Fruit fly (Drosophila melanogaster) whole organism, wandering third instar larva: ENCODE results near the gene Vps33B.

Experiments
- Abd-B ChIP-seq: fragments of >200 bp; optimal IDR thresholded peaks from 2 replicates; lab custom pipeline; 2017; ENCODE audit warnings: missing biosample characterization, missing genetic modification characterization
- CG32264 ChIP-seq: fragments of 200-800 bp; sonication (Bioruptor generic); optimal IDR thresholded peaks from 2 replicates; lab custom pipeline; 2016; ENCODE audit warnings: missing biosample characterization, missing genetic modification characterization
- CG9705 ChIP-seq: fragments of 200-800 bp; sonication (Bioruptor generic); optimal IDR thresholded peaks from 2 replicates; lab custom pipeline; 2018; ENCODE audit warnings: missing biosample characterization, mild to moderate bottlenecking, missing genetic modification characterization
- CrebA ChIP-seq: fragments of 200-800 bp; sonication (Bioruptor generic); optimal IDR thresholded peaks from 2 replicates; lab custom pipeline; 2016; ENCODE audit warnings: missing biosample characterization, mild to moderate bottlenecking, missing genetic modification characterization, borderline replicate concordance
- Dfd ChIP-seq: fragments of >200 bp; optimal IDR thresholded peaks from 2 replicates; lab custom pipeline; 2017; ENCODE audit warnings: missing biosample characterization, missing genetic modification characterization
- Dif ChIP-seq: fragments of 200-275, 200-300 bp; sonication (Bioruptor generic); optimal IDR thresholded peaks from 2 replicates; lab custom pipeline; 2018; ENCODE audit warnings: missing biosample characterization, missing genetic modification characterization; ENCODE audit not compliant: partially characterized antibody
- GATAd ChIP-seq: sonication (Bioruptor generic); optimal IDR thresholded peaks from 2 replicates; lab custom pipeline; 2016; ENCODE audit warnings: missing biosample characterization, missing genetic modification characterization
- HLH106 ChIP-seq: fragments of 200-800 bp; optimal IDR thresholded peaks from 3 replicates; lab custom pipeline; 2019; ENCODE audit warnings: missing biosample characterization, mild to moderate bottlenecking, missing genetic modification characterization, moderate library complexity
- Hnf4 ChIP-seq: fragments of 200-800 bp; sonication (Bioruptor generic); optimal IDR thresholded peaks from 2 replicates; lab custom pipeline; 2016; ENCODE audit warnings: missing biosample characterization, mild to moderate bottlenecking, missing genetic modification characterization
- Hr78 ChIP-seq: fragments of >200 bp; optimal IDR thresholded peaks from 2 replicates; lab custom pipeline; 2017; ENCODE audit warnings: missing biosample characterization, missing genetic modification characterization
- Hr83 ChIP-seq: fragments of 200-300 bp; sonication (Bioruptor generic); optimal IDR thresholded peaks from 2 replicates; lab custom pipeline; 2016; ENCODE audit warnings: missing biosample characterization, mild to moderate bottlenecking, missing genetic modification characterization, moderate library complexity; ENCODE audit not compliant: poor library complexity, severe bottlenecking
- Jra ChIP-seq: sonication (Bioruptor generic); optimal IDR thresholded peaks from 2 replicates; lab custom pipeline; 2016; ENCODE audit warnings: missing biosample characterization, missing genetic modification characterization
- Mio ChIP-seq: sonication (Bioruptor generic); optimal IDR thresholded peaks from 2 replicates; lab custom pipeline; 2016; ENCODE audit warnings: missing biosample characterization, missing genetic modification characterization
- Myc ChIP-seq: fragments of >200 bp; optimal IDR thresholded peaks from 2 replicates; lab custom pipeline; 2017
- N ChIP-seq: fragments of >200 bp; optimal IDR thresholded peaks from 2 replicates; lab custom pipeline; 2018; ENCODE audit warnings: missing biosample characterization, missing external identifiers, missing genetic modification characterization
- OdsH ChIP-seq: fragments of 200-800 bp; sonication (Bioruptor generic); optimal IDR thresholded peaks from 2 replicates; lab custom pipeline; 2016; ENCODE audit warnings: missing biosample characterization, mild to moderate bottlenecking, missing genetic modification characterization
- Rel ChIP-seq, 2 experiments: fragments of 200-800 bp; sonication (Bioruptor generic) in 1 of 2; optimal IDR thresholded peaks; 2 replicates in 1 of 2; 3 replicates in 1 of 2; lab custom pipeline; 2016 to 2019; ENCODE audit warnings: mild to moderate bottlenecking in 2 of 2, missing biosample characterization in 2 of 2, missing genetic modification characterization in 2 of 2, moderate library complexity in 1 of 2
- Sp1 ChIP-seq: fragments of 200-800 bp; sonication (Bioruptor generic); optimal IDR thresholded peaks from 3 replicates; lab custom pipeline; 2019; ENCODE audit warnings: missing biosample characterization, mild to moderate bottlenecking, missing genetic modification characterization, moderate library complexity
- Vsx2 ChIP-seq: fragments of 200-300, 225-300 bp; sonication (Bioruptor generic); optimal IDR thresholded peaks from 2 replicates; lab custom pipeline; 2018; ENCODE audit warnings: missing biosample characterization, missing genetic modification characterization; ENCODE audit not compliant: partially characterized antibody
- br ChIP-seq: fragments of 200-800 bp; sonication (Bioruptor generic); optimal IDR thresholded peaks from 2 replicates; lab custom pipeline; 2016; ENCODE audit warnings: missing biosample characterization, missing genetic modification characterization
- brk ChIP-seq: fragments of 200-800 bp; sonication (Bioruptor generic); optimal IDR thresholded peaks from 2 replicates; lab custom pipeline; 2016; ENCODE audit warnings: missing biosample characterization, mild to moderate bottlenecking, missing genetic modification characterization
- dl ChIP-seq, 2 experiments: fragments of 175-275, 200-275 bp in 1 of 2; fragments of 200-275 bp in 1 of 2; sonication (Bioruptor generic); optimal IDR thresholded peaks; lab custom pipeline; 2018; ENCODE audit warnings: mild to moderate bottlenecking in 2 of 2, missing biosample characterization in 2 of 2, missing genetic modification characterization in 2 of 2, moderate library complexity in 2 of 2; ENCODE audit not compliant: partially characterized antibody in 2 of 2, insufficient read depth in 1 of 2
- dmrt93B ChIP-seq: fragments of 200-800 bp; sonication (Bioruptor generic); optimal IDR thresholded peaks from 2 replicates; lab custom pipeline; 2018; ENCODE audit warnings: missing biosample characterization, mild to moderate bottlenecking, missing genetic modification characterization
- dsf ChIP-seq: sonication (Bioruptor generic); optimal IDR thresholded peaks from 2 replicates; lab custom pipeline; 2016; ENCODE audit warnings: missing biosample characterization, missing genetic modification characterization, borderline replicate concordance
- ey ChIP-seq: fragments of 200-800 bp; sonication (Bioruptor generic); optimal IDR thresholded peaks from 2 replicates; lab custom pipeline; 2016; ENCODE audit warnings: missing biosample characterization, missing genetic modification characterization
- foxo ChIP-seq, 2 experiments: fragments of 200-800 bp; sonication (Bioruptor generic); optimal IDR thresholded peaks; 2 replicates in 1 of 2; 3 replicates in 1 of 2; lab custom pipeline; 2016 to 2017; ENCODE audit warnings: missing biosample characterization in 2 of 2, missing genetic modification characterization in 2 of 2
- fru ChIP-seq: fragments of 200-800 bp; sonication (Bioruptor generic); optimal IDR thresholded peaks from 3 replicates; lab custom pipeline; 2016; ENCODE audit warnings: missing biosample characterization, mild to moderate bottlenecking, missing genetic modification characterization
- h ChIP-seq: fragments of 200-800 bp; sonication (Bioruptor generic); optimal IDR thresholded peaks from 3 replicates; lab custom pipeline; 2016; ENCODE audit warnings: missing biosample characterization, mild to moderate bottlenecking, missing genetic modification characterization
- jim ChIP-seq: fragments of 175-275, 200-325 bp; sonication (Bioruptor generic); optimal IDR thresholded peaks from 2 replicates; lab custom pipeline; 2016; ENCODE audit warnings: missing biosample characterization, mild to moderate bottlenecking, missing genetic modification characterization
- lola ChIP-seq: fragments of >200 bp; optimal IDR thresholded peaks from 2 replicates; lab custom pipeline; 2017; ENCODE audit warnings: missing biosample characterization, missing genetic modification characterization
- pan ChIP-seq: fragments of >200 bp; optimal IDR thresholded peaks from 2 replicates; lab custom pipeline; 2017
- psq ChIP-seq: fragments of 200-800 bp; sonication (Bioruptor generic); optimal IDR thresholded peaks from 3 replicates; lab custom pipeline; 2017; ENCODE audit warnings: missing biosample characterization, mild to moderate bottlenecking, missing genetic modification characterization, moderate library complexity
- rgr ChIP-seq: fragments of 200-800 bp; sonication (Bioruptor generic); optimal IDR thresholded peaks from 3 replicates; lab custom pipeline; 2016; ENCODE audit warnings: missing biosample characterization, mild to moderate bottlenecking, missing genetic modification characterization
- sage ChIP-seq: fragments of 200-800 bp; sonication (Bioruptor generic); optimal IDR thresholded peaks from 2 replicates; lab custom pipeline; 2016; ENCODE audit warnings: missing biosample characterization, mild to moderate bottlenecking, missing genetic modification characterization
- sv ChIP-seq: fragments of 200-800 bp; sonication (Bioruptor generic); optimal IDR thresholded peaks from 3 replicates; lab custom pipeline; 2016; ENCODE audit warnings: missing biosample characterization, missing genetic modification characterization
- tai ChIP-seq: sonication (Bioruptor generic); optimal IDR thresholded peaks from 2 replicates; lab custom pipeline; 2016; ENCODE audit warnings: missing biosample characterization, missing genetic modification characterization
- usp ChIP-seq: fragments of >200 bp; optimal IDR thresholded peaks from 2 replicates; lab custom pipeline; 2017; ENCODE audit warnings: missing biosample characterization, missing genetic modification characterization
- woc ChIP-seq: sonication (Bioruptor generic); optimal IDR thresholded peaks from 2 replicates; lab custom pipeline; 2016; ENCODE audit warnings: missing biosample characterization, mild to moderate bottlenecking, missing genetic modification characterization

Gene Vps33B

DNA sequence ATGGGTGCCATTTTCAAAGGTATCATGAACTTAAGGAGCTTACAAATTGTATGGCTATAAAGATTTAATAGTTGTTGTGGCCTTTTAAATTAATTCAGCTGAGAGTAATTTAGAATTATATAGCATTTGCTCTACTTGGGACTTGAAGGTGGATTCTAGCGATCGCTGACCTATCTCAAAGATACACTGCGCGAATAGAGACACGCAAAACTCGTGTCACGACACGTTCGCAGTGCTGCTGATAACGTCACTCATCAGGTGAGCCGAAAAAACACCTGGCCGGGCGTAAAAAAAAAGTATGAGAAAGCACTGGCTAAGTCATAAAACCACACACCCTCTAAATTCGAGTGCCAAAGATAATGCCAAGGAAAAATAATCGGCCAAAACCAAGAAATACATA is 16.4 kb downstream of the Vps33B start:
- TF ChIP-seq Hr83: peak; percentile 30
- TF ChIP-seq Rel (GFP tag; optimal IDR thresholded peaks at IDR 0.05; lab: Kevin White, UChicago): no peak
- peak; percentile 1 for TF ChIP-seq Rel (tag; optimal IDR thresholded peaks at IDR 0.05; lab: Kevin White, UChicago)
- no peak for TF ChIP-seq sv (GFP tag; lab: Kevin White, UChicago)
- peak; percentile 23 for TF ChIP-seq HLH106 (tag; lab: Kevin White, UChicago)
- TF ChIP-seq, all 38 proteins: peak for 3

DNA sequence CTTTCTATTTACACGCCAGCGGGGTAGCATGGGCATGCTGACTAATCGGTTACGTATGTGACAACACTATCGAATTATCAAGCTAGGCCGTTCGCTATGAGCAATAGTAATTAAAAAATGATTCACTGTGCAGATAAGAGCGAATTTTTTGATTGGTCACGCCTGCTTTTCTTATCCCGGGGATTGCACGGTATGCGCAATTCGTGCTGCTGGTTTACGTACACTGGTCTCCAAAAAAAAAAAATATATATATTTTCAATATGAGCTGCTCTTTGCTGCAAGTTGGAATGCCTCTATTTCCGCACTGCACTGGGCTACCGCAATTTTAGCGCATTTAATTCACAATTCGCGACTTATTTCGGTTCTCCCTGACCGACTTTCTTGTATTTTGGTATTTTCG is 17.1 kb downstream of the Vps33B start:
- TF ChIP-seq Rel (GFP tag; optimal IDR thresholded peaks at IDR 0.05; lab: Kevin White, UChicago) (peak; percentile 29), Rel (tag; optimal IDR thresholded peaks at IDR 0.05; lab: Kevin White, UChicago) (no peak), CG9705 (GFP tag; lab: Kevin White, UChicago) (no peak), fru (GFP tag; lab: Kevin White, UChicago) (peak; percentile 39), Hr78 (GFP tag; lab: Kevin White, UChicago) (no peak), dl (GFP tag; optimal IDR thresholded peaks at IDR 0.05; lab: Kevin White, UChicago; ENCODE audit: insufficient read depth in 1 of 2, partially characterized antibody in 2 of 2) (no peak), psq (GFP tag; lab: Kevin White, UChicago) (no peak), Abd-B (GFP tag; lab: Kevin White, UChicago) (no peak), CG32264 (GFP tag; lab: Kevin White, UChicago) (no peak), foxo (GFP tag; optimal IDR thresholded peaks at IDR 0.05; lab: Kevin White, UChicago) (peak in 1 of 2 experiments; percentile 6), Sp1 (GFP tag; lab: Kevin White, UChicago) (no peak), jim (GFP tag; lab: Kevin White, UChicago) (no peak), sv (GFP tag; lab: Kevin White, UChicago) (peak; percentile 33)
- TF ChIP-seq, all 38 proteins: peak for 4

DNA sequence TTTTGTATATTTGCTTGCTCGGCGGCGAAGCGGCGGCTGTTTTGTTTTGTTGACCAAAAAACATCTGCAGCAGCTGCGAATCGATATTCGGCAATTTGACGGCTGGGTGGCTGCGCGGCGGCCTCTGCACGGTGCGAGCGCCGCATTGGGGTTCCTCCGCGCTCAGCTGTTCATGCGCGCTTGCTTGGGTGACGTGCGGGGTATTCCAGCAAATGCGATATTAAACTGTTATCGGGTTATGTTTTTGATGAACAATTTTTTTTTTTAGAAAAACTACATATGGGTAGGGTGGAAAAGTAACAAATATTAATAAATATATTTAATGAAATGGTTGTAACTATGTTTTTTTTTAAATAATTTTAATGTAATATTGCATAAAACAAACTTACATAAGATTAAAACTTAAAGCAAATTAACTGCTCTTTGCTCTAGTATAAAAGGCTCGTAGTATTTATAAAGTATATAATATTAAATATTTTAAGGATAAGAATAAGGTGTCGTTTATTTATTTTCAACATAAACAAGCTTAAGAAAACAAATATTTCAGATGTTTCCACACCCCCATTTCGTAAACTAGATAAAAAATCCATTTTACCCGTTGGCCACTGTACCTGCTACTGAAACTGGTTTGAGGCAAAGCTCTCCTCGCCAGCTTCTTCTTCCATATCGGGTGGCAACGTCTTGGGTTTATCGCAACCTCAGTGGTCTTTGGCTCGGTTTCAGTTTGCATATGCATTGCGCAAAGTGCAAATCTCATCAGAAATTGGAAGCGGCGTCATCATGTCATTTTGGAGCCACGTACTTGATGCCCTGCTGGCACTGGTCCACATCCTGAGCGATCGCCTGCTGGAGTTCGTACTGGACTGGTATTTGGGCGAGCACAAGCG is 17.7 kb downstream of the Vps33B start, which contains the start of the genes Gnpat and CG5112:
Gene Gnpat, minus strand, starts transcription at position 159 of the 887 bp plus-strand sequence.
Gene CG5112, plus strand, starts transcription at position 683 of the 887 bp plus-strand sequence.
- TF ChIP-seq pan (lab: Kevin White, UChicago): no peak
- TF ChIP-seq Dif (GFP tag; lab: Kevin White, UChicago): peak; percentile 100
- peak; percentile 97 to 99 for TF ChIP-seq dl (GFP tag; optimal IDR thresholded peaks at IDR 0.05; lab: Kevin White, UChicago; ENCODE audit: insufficient read depth in 1 of 2, partially characterized antibody in 2 of 2)
- peak; percentile 31 for TF ChIP-seq sage
- peak; percentile 100 for TF ChIP-seq Vsx2
- TF ChIP-seq rgr (GFP tag; lab: Kevin White, UChicago): peak; percentile 22
- TF ChIP-seq Hr83: peak; percentile 67
- TF ChIP-seq jim (GFP tag; lab: Kevin White, UChicago): no peak
- TF ChIP-seq Abd-B (GFP tag; lab: Kevin White, UChicago): no peak
- no peak for TF ChIP-seq Jra (GFP tag; lab: Kevin White, UChicago)
- TF ChIP-seq br (GFP tag; lab: Kevin White, UChicago): no peak
- TF ChIP-seq HLH106 (tag; lab: Kevin White, UChicago): peak; percentile 65
- no peak for TF ChIP-seq CG32264 (GFP tag; lab: Kevin White, UChicago)
- TF ChIP-seq ey (GFP tag; lab: Kevin White, UChicago): no peak
- TF ChIP-seq Sp1 (GFP tag; lab: Kevin White, UChicago): peak; percentile 60
- no peak for TF ChIP-seq usp
- TF ChIP-seq OdsH (GFP tag; lab: Kevin White, UChicago): no peak
- TF ChIP-seq psq (GFP tag; lab: Kevin White, UChicago): peak; percentile 24
- TF ChIP-seq CG9705 (GFP tag; lab: Kevin White, UChicago): no peak
- TF ChIP-seq Dfd (GFP tag; lab: Kevin White, UChicago): no peak
- TF ChIP-seq woc: peak; percentile 51
- no peak for TF ChIP-seq sv (GFP tag; lab: Kevin White, UChicago)
- TF ChIP-seq foxo (GFP tag; optimal IDR thresholded peaks at IDR 0.05; lab: Kevin White, UChicago): peak in 1 of 2 experiments; percentile 40
- TF ChIP-seq lola (GFP tag; lab: Kevin White, UChicago): no peak
- no peak for TF ChIP-seq Myc (lab: Kevin White, UChicago)
- no peak for TF ChIP-seq brk (GFP tag; lab: Kevin White, UChicago)
- no peak for TF ChIP-seq Hr78 (GFP tag; lab: Kevin White, UChicago)
- no peak for TF ChIP-seq Mio (GFP tag; lab: Kevin White, UChicago)
- TF ChIP-seq N: peak; percentile 25
- TF ChIP-seq fru (GFP tag; lab: Kevin White, UChicago): no peak
- no peak for TF ChIP-seq GATAd (GFP tag; lab: Kevin White, UChicago)
- TF ChIP-seq CrebA: no peak
- no peak for TF ChIP-seq dsf
- no peak for TF ChIP-seq Rel (GFP tag; optimal IDR thresholded peaks at IDR 0.05; lab: Kevin White, UChicago)
- peak; percentile 95 for TF ChIP-seq Rel (tag; optimal IDR thresholded peaks at IDR 0.05; lab: Kevin White, UChicago)
- TF ChIP-seq tai (GFP tag; lab: Kevin White, UChicago): no peak
- TF ChIP-seq dmrt93B: peak; percentile 28
- no peak for TF ChIP-seq h (GFP tag; lab: Kevin White, UChicago)
- peak; percentile 50 for TF ChIP-seq Hnf4 (GFP tag; lab: Kevin White, UChicago)
- TF ChIP-seq, all 38 proteins: peak for 15
